Fruit fly (Drosophila melanogaster): ENCODE measurements around the gene CG2162.

Gene CG2162

DNA sequence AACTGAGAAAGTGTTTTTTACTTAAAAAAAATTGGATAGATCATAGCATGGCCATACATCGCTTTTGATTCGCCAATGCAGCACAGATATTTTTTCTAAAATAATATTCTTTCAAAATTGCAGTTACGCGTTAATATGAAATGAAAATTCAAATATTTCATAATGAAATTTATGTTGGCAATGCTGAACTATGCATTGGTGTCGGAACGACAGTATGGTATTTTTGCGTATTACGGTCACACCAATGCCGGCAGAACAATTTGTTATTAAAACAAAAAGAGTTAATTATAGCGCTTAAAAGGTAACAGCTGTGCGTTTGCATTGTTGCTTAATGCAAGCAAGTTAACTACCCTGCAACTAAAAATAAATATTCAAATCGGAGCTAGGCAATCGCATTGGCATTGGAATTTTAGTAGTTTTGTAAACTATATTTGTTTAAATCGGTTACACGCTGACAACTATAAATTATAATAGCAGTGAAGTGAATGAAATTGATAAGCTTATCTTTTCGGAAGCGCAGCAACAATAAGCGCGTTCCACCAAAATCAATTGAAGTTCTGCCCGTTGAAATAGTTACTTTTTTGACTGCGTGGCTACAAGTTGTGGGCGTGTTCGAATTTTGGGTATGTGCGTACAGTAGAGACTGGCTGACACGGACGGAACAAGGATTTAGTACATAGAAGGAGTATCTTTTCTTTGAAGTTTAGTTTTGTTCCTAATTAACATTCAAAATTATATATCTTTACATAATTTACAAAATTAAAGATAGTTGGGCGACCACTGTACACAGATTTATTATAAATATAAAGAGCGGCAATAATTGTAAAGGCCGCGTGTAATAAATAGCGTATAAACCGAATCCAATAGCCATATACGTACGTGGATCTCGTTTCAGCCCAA, 7.4 kb downstream of the CG2162 start, which contains the start of gene Prx4 (continued):
- no peak for TF ChIP-seq ac (GFP tag; optimal IDR thresholded peaks at IDR 0.05)
- TF ChIP-seq CG9797 (GFP tag; optimal IDR thresholded peaks at IDR 0.05), result peak; percentile 68
- peak; percentile 70 for TF ChIP-seq nmo (GFP tag; optimal IDR thresholded peaks at IDR 0.05)
- peak; percentile 66 for TF ChIP-seq Six4 (GFP tag; optimal IDR thresholded peaks at IDR 0.05)
- no peak for TF ChIP-seq CG4854 (GFP tag; optimal IDR thresholded peaks at IDR 0.05)
- no peak for TF ChIP-seq ro (GFP tag; IDR thresholded peaks at IDR 0.05)
- TF ChIP-seq Oaz (GFP tag; IDR thresholded peaks at IDR 0.05), result peak; percentile 40; the same call in 1 of the 2 replicates
- peak; percentile 88 for TF ChIP-seq slbo (GFP tag; IDR thresholded peaks at IDR 0.05)
- TF ChIP-seq crc (GFP tag; optimal IDR thresholded peaks at IDR 0.05), result no peak
- TF ChIP-seq Neu2 (GFP tag; optimal IDR thresholded peaks at IDR 0.05; ENCODE audit: borderline replicate concordance), result no peak
- TF ChIP-seq E2f1 (GFP tag; IDR thresholded peaks at IDR 0.05), result peak; percentile 69
- no peak for TF ChIP-seq pho (GFP tag; optimal IDR thresholded peaks at IDR 0.05)
- 0 out of 2 replicates have a peak, but pooled peaks have one; percentile 30 for TF ChIP-seq wdn (GFP tag; IDR thresholded peaks at IDR 0.05)
- no peak for TF ChIP-seq en (GFP tag; optimal IDR thresholded peaks at IDR 0.05)
- TF ChIP-seq Rx (GFP tag; IDR thresholded peaks at IDR 0.05), result no peak
- TF ChIP-seq jumu (GFP tag; optimal IDR thresholded peaks at IDR 0.05), result peak; percentile 26
- TF ChIP-seq CG11695 (GFP tag; IDR thresholded peaks at IDR 0.05), result peak; percentile 68
- TF ChIP-seq Ets65A (GFP tag), result no peak
- peak; percentile 73 for TF ChIP-seq seq (GFP tag; IDR thresholded peaks at IDR 0.05)
- TF ChIP-seq crol (GFP tag; IDR thresholded peaks at IDR 0.05), result no peak
- no peak for TF ChIP-seq abd-A (tag; optimal IDR thresholded peaks at IDR 0.05)
- TF ChIP-seq slou (GFP tag; optimal IDR thresholded peaks at IDR 0.05), result no peak
- TF ChIP-seq sens-2 (GFP tag; IDR thresholded peaks at IDR 0.05), result peak; percentile 26; the same call in 1 of the 2 replicates
- TF ChIP-seq CkIIα-i1 (GFP tag; IDR thresholded peaks at IDR 0.05), result peak; percentile 52; the same call in 1 of the 2 replicates
- TF ChIP-seq nerfin-1 (tag; optimal IDR thresholded peaks at IDR 0.05), result peak; percentile 34
- no peak for TF ChIP-seq CG12744 (GFP tag; optimal IDR thresholded peaks at IDR 0.05)
- TF ChIP-seq lilli (GFP tag; optimal IDR thresholded peaks at IDR 0.05), result peak; percentile 73
- no peak for TF ChIP-seq aop (GFP tag; IDR thresholded peaks at IDR 0.05)
- TF ChIP-seq Fer2 (tag; optimal IDR thresholded peaks at IDR 0.05), result peak; percentile 29
- TF ChIP-seq unc-4 (GFP tag; IDR thresholded peaks at IDR 0.05; ENCODE audit: partially characterized antibody), result no peak
- peak; percentile 33 for TF ChIP-seq HLH54F (GFP tag; optimal IDR thresholded peaks at IDR 0.05)
- no peak for TF ChIP-seq CG8359 (GFP tag; optimal IDR thresholded peaks at IDR 0.05; ENCODE audit: borderline replicate concordance)
- no peak for TF ChIP-seq ab (GFP tag; optimal IDR thresholded peaks at IDR 0.05)
- TF ChIP-seq Usf (GFP tag; optimal IDR thresholded peaks at IDR 0.05), result peak; percentile 33
- no peak for TF ChIP-seq Dref (GFP tag; IDR thresholded peaks at IDR 0.05)
- no peak for TF ChIP-seq fu2 (GFP tag; optimal IDR thresholded peaks at IDR 0.05)
- TF ChIP-seq gce (GFP tag; IDR thresholded peaks at IDR 0.05), result peak; percentile 66; the same call in 2 of the 3 replicates
- TF ChIP-seq TFAM (GFP tag; optimal IDR thresholded peaks at IDR 0.05), result no peak
- TF ChIP-seq dm (GFP tag; optimal IDR thresholded peaks at IDR 0.05), result no peak
- peak; percentile 31 for TF ChIP-seq CG9437 (GFP tag; optimal IDR thresholded peaks at IDR 0.05)
- peak; percentile 54 for TF ChIP-seq pum (GFP tag; optimal IDR thresholded peaks at IDR 0.05)
- no peak for TF ChIP-seq CG16813 (GFP tag; IDR thresholded peaks at IDR 0.05; ENCODE audit: partially characterized antibody)
- TF ChIP-seq CG11085 (GFP tag; IDR thresholded peaks at IDR 0.05), result peak; percentile 50; the same call in 1 of the 2 replicates
- no peak for TF ChIP-seq GATAe (GFP tag; conservative IDR thresholded peaks at IDR 0.05)
- TF ChIP-seq CG4820 (GFP tag; optimal IDR thresholded peaks at IDR 0.05), result peak; percentile 31
- no peak for TF ChIP-seq CG10274 (GFP tag; optimal IDR thresholded peaks at IDR 0.05)
- peak; percentile 87; the same call in 2 of the 3 replicates for TF ChIP-seq ken (GFP tag; IDR thresholded peaks at IDR 0.05)
- TF ChIP-seq CG5180 (GFP tag; optimal IDR thresholded peaks at IDR 0.05), result peak; percentile 25
- TF ChIP-seq Max (GFP tag; optimal IDR thresholded peaks at IDR 0.05), result no peak
- TF ChIP-seq sim (GFP tag; IDR thresholded peaks at IDR 0.05), result no peak
